Fruit fly (Drosophila melanogaster) Kc167 (cell line): ENCODE data around the gene CG6985.

Experiments used
- Myc ChIP-seq: fragments of >200 bp; optimal IDR thresholded peaks from 2 replicates; lab custom pipeline; 2017; ENCODE audit warnings: missing external identifiers
- Sin3A ChIP-seq: fragments of >200 bp; optimal IDR thresholded peaks from 2 replicates; lab custom pipeline; 2018; ENCODE audit warnings: missing external identifiers
- h ChIP-seq: fragments of >200 bp; optimal IDR thresholded peaks from 3 replicates; lab custom pipeline; 2018; ENCODE audit warnings: missing external identifiers
- ttk ChIP-seq: sonication (Bioruptor generic); optimal IDR thresholded peaks from 2 replicates; lab custom pipeline; 2017; ENCODE audit warnings: missing external identifiers

DNA sequence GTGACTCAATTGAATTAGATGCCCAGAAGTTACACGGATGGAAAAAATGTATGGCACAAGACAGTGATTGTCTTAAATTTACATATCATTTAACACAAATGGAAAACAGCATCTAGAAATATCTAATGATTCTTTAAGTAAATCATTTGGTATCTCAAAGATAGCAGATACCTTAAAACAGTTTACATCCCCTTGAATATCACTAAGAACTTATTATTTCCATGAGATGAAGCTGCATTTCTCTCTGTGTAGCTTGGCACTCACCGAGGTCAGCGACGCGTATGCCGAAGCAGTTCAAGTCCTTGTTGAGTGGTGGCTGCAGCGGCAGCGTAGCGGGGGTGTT, 21.4 kb upstream of the CG6985 start:
- TF ChIP-seq Sin3A (lab: Kevin White, UChicago), result no peak
- no peak for TF ChIP-seq Myc (lab: Kevin White, UChicago)
- TF ChIP-seq ttk (lab: Kevin White, UChicago), result no peak
- TF ChIP-seq h (lab: Kevin White, UChicago), result no peak
